Worm (Caenorhabditis elegans) whole organism, late embryonic: ENCODE measurements around the gene K09E4.1.

Experiments used
- C08G9.2 ChIP-seq: sonication (generic microtip); optimal IDR thresholded peaks from 2 replicates; lab custom pipeline; 2016; ENCODE audit warnings: mild to moderate bottlenecking, missing genetic modification characterization, moderate library complexity, missing compliant biosample characterization
- F13H6.1 ChIP-seq: sonication (generic microtip); optimal IDR thresholded peaks from 2 replicates; lab custom pipeline; 2016; ENCODE audit warnings: missing genetic modification characterization, missing compliant biosample characterization
- K09A11.1 ChIP-seq: sonication (generic microtip); optimal IDR thresholded peaks from 2 replicates; lab custom pipeline; 2017; ENCODE audit warnings: antibody characterized with exemption, mild to moderate bottlenecking, missing genetic modification characterization, missing compliant biosample characterization; ENCODE audit not compliant: insufficient read depth
- T23F11.4 ChIP-seq: fragments of 200-800 bp; sonication (Bioruptor generic); optimal IDR thresholded peaks from 2 replicates; lab custom pipeline; 2018; ENCODE audit warnings: mild to moderate bottlenecking, missing genetic modification characterization, missing compliant biosample characterization
- Y22D7AL.16 ChIP-seq: sonication (generic microtip); optimal IDR thresholded peaks from 2 replicates; lab custom pipeline; 2016; ENCODE audit warnings: missing genetic modification characterization, missing compliant biosample characterization
- ama-1 ChIP-seq: fragments of 150-350 bp; optimal IDR thresholded peaks from 2 replicates; lab custom pipeline; 2014
- ceh-18 ChIP-seq: sonication (generic microtip); optimal IDR thresholded peaks from 2 replicates; lab custom pipeline; 2016; ENCODE audit warnings: missing genetic modification characterization, missing compliant biosample characterization
- ceh-19 ChIP-seq: fragments of 200-800 bp; sonication (Bioruptor generic); optimal IDR thresholded peaks from 2 replicates; lab custom pipeline; 2018; ENCODE audit warnings: mild to moderate bottlenecking, missing genetic modification characterization, missing compliant biosample characterization
- ceh-24 ChIP-seq: sonication (generic microtip); optimal IDR thresholded peaks from 2 replicates; lab custom pipeline; 2016; ENCODE audit warnings: mild to moderate bottlenecking, missing genetic modification characterization, missing compliant biosample characterization
- ceh-30 ChIP-seq: fragments of 150-350 bp; optimal IDR thresholded peaks from 2 replicates; lab custom pipeline; 2014; ENCODE audit warnings: missing biosample characterization, missing genetic modification characterization
- ceh-31 ChIP-seq: sonication (generic microtip); optimal IDR thresholded peaks from 2 replicates; lab custom pipeline; 2016; ENCODE audit warnings: missing genetic modification characterization, missing compliant biosample characterization
- ceh-45 ChIP-seq: fragments of 200-800 bp; sonication (Bioruptor generic); IDR thresholded peaks from 2 replicates; pipeline ENCODE4 v1.3.6; 2022; ENCODE audit warnings: missing genetic modification reagents, missing genetic modification characterization, missing compliant biosample characterization
- ceh-48 ChIP-seq: sonication (generic microtip); optimal IDR thresholded peaks from 2 replicates; lab custom pipeline; 2016; ENCODE audit warnings: missing genetic modification characterization, inconsistent platforms, missing compliant biosample characterization
- dmd-4 ChIP-seq: sonication (generic microtip); optimal IDR thresholded peaks from 2 replicates; lab custom pipeline; 2016; ENCODE audit warnings: borderline replicate concordance, missing genetic modification characterization, missing compliant biosample characterization
- elt-2 ChIP-seq: sonication (generic microtip); optimal IDR thresholded peaks from 2 replicates; lab custom pipeline; 2016; ENCODE audit warnings: missing genetic modification reagents, missing genetic modification characterization, missing compliant biosample characterization
- ets-4 ChIP-seq: sonication (generic microtip); optimal IDR thresholded peaks from 2 replicates; lab custom pipeline; 2016; ENCODE audit warnings: missing genetic modification characterization, missing compliant biosample characterization
- fax-1 ChIP-seq: sonication (generic microtip); optimal IDR thresholded peaks from 2 replicates; lab custom pipeline; 2016; ENCODE audit warnings: missing genotype, missing genetic modification characterization, missing compliant biosample characterization
- fkh-10 ChIP-seq: fragments of 150-350 bp; optimal IDR thresholded peaks from 2 replicates; lab custom pipeline; 2014; ENCODE audit warnings: missing biosample characterization, missing genetic modification reagents, missing genetic modification characterization
- fkh-6 ChIP-seq: sonication (generic microtip); optimal IDR thresholded peaks from 2 replicates; lab custom pipeline; 2016; ENCODE audit warnings: missing genetic modification characterization, missing compliant biosample characterization
- gmeb-2 ChIP-seq: sonication (generic microtip); optimal IDR thresholded peaks from 2 replicates; lab custom pipeline; 2016; ENCODE audit warnings: missing genetic modification characterization, inconsistent platforms, missing compliant biosample characterization
- hlh-13 ChIP-seq: fragments of 200-800 bp; sonication (Bioruptor generic); optimal IDR thresholded peaks from 2 replicates; lab custom pipeline; 2018; ENCODE audit warnings: mild to moderate bottlenecking, missing genetic modification characterization, missing compliant biosample characterization
- hlh-30 ChIP-seq: sonication (generic microtip); optimal IDR thresholded peaks from 2 replicates; lab custom pipeline; 2017; ENCODE audit warnings: antibody characterized with exemption, missing genetic modification characterization, missing compliant biosample characterization; ENCODE audit not compliant: insufficient read depth
- lim-6 ChIP-seq: sonication (generic microtip); optimal IDR thresholded peaks from 2 replicates; lab custom pipeline; 2016; ENCODE audit warnings: missing genetic modification characterization, missing compliant biosample characterization
- madf-2 ChIP-seq: sonication (generic microtip); optimal IDR thresholded peaks from 2 replicates; lab custom pipeline; 2017; ENCODE audit warnings: missing genetic modification characterization, missing compliant biosample characterization
- nfya-1 ChIP-seq: sonication (generic microtip); optimal IDR thresholded peaks from 2 replicates; lab custom pipeline; 2017; ENCODE audit warnings: missing genetic modification characterization, mild to moderate bottlenecking, missing compliant biosample characterization, antibody characterized with exemption, moderate library complexity
- npax-4 ChIP-seq: sonication (generic microtip); optimal IDR thresholded peaks from 2 replicates; lab custom pipeline; 2016; ENCODE audit warnings: missing genetic modification characterization, missing compliant biosample characterization
- pag-3 ChIP-seq: sonication (generic microtip); optimal IDR thresholded peaks from 2 replicates; lab custom pipeline; 2016; ENCODE audit warnings: missing compliant biosample characterization, missing genetic modification characterization, borderline replicate concordance
- pat-9 ChIP-seq: fragments of 200-800 bp; sonication (Bioruptor generic); optimal IDR thresholded peaks from 2 replicates; lab custom pipeline; 2018; ENCODE audit warnings: mild to moderate bottlenecking, missing genetic modification characterization, moderate library complexity, missing compliant biosample characterization
- pha-2 ChIP-seq: sonication (generic microtip); optimal IDR thresholded peaks from 2 replicates; lab custom pipeline; 2017; ENCODE audit warnings: mild to moderate bottlenecking, missing genetic modification characterization, missing compliant biosample characterization
- pha-4 ChIP-seq: fragments of 150-350 bp; optimal IDR thresholded peaks from 2 replicates; lab custom pipeline; 2018; ENCODE audit warnings: missing biosample characterization, missing genetic modification reagents, missing genetic modification characterization
- pqm-1 ChIP-seq: sonication (generic microtip); optimal IDR thresholded peaks from 2 replicates; lab custom pipeline; 2016; ENCODE audit warnings: missing genetic modification characterization, missing compliant biosample characterization
- rnt-1 ChIP-seq: sonication (generic microtip); optimal IDR thresholded peaks from 2 replicates; lab custom pipeline; 2016; ENCODE audit warnings: missing genetic modification characterization, missing compliant biosample characterization
- sox-2 ChIP-seq: fragments of 200-800 bp; sonication (Bioruptor generic); IDR thresholded peaks from 2 replicates; pipeline ENCODE4 v1.3.6; 2022; ENCODE audit warnings: missing genetic modification reagents, missing genetic modification characterization, missing compliant biosample characterization
- syd-9 ChIP-seq: sonication (generic microtip); optimal IDR thresholded peaks from 2 replicates; lab custom pipeline; 2016; ENCODE audit warnings: mild to moderate bottlenecking, missing genetic modification characterization, moderate library complexity, missing compliant biosample characterization
- ttx-3 ChIP-seq: sonication (generic microtip); optimal IDR thresholded peaks from 2 replicates; lab custom pipeline; 2016; ENCODE audit warnings: missing genetic modification reagents, missing genetic modification characterization, missing compliant biosample characterization
- unc-3 ChIP-seq, 2 experiments: fragments of 200-800 bp in 1 of 2; sonication (Bioruptor generic) in 1 of 2; sonication (generic microtip) in 1 of 2; conservative IDR thresholded peaks in 1 of 2; optimal IDR thresholded peaks in 1 of 2; 2 replicates each; pipeline versions ENCODE4 v1.3.6 to Lab custom; 2016 to 2022; ENCODE audit warnings: missing compliant biosample characterization in 2 of 2, missing genetic modification characterization in 2 of 2, missing genetic modification reagents in 1 of 2
- unc-42 ChIP-seq: sonication (generic microtip); optimal IDR thresholded peaks from 2 replicates; lab custom pipeline; 2016; ENCODE audit warnings: missing genotype, missing genetic modification characterization, missing compliant biosample characterization
- unc-86 ChIP-seq: sonication (generic microtip); optimal IDR thresholded peaks from 2 replicates; lab custom pipeline; 2016; ENCODE audit warnings: missing genetic modification characterization, missing compliant biosample characterization
- zip-5 ChIP-seq: sonication (generic microtip); optimal IDR thresholded peaks from 2 replicates; lab custom pipeline; 2016; ENCODE audit warnings: missing genetic modification characterization, missing compliant biosample characterization
- ztf-16 ChIP-seq: sonication (generic microtip); optimal IDR thresholded peaks from 2 replicates; lab custom pipeline; 2017; ENCODE audit warnings: missing genetic modification characterization, missing compliant biosample characterization

K09E4.1 gene

ce11 chrII:14154357-14154756, 16.7 kb downstream of the K09E4.1 start, which contains the start of gene Y48B6A.1 (continued):
- TF ChIP-seq C08G9.2 (peak; percentile 94), sox-2 (0 out of 2 replicates have a peak, but pooled peaks have one; percentile 18), T23F11.4 (GFP tag; lab: Kevin White, UChicago) (no peak), lim-6 (tag; lab: Kevin White, UChicago) (peak; percentile 78), fkh-6 (tag; lab: Kevin White, UChicago) (peak; percentile 55), ceh-30 (peak; percentile 95), ceh-45 (GFP tag; lab: Robert Waterston, UW) (no peak), pat-9 (no peak), dmd-4 (tag; lab: Kevin White, UChicago) (no peak), madf-2 (tag; lab: Kevin White, UChicago) (peak; percentile 47), F13H6.1 (tag; lab: Kevin White, UChicago) (peak; percentile 67), fkh-10 (GFP tag; lab: Kevin White, UChicago) (no peak), hlh-30 (tag; lab: Kevin White, UChicago) (peak; percentile 44), gmeb-2 (tag; lab: Kevin White, UChicago) (no peak), ama-1 (lab: Kevin White, UChicago) (no peak), npax-4 (tag; lab: Kevin White, UChicago) (no peak), ceh-31 (tag; lab: Kevin White, UChicago) (peak; percentile 98), ceh-19 (no peak), K09A11.1 (tag; lab: Kevin White, UChicago) (peak; percentile 32), unc-86 (tag; lab: Kevin White, UChicago) (peak; percentile 56), ztf-16 (tag; lab: Kevin White, UChicago) (peak; percentile 74), pag-3 (peak; percentile 74), syd-9 (tag; lab: Kevin White, UChicago) (no peak), ets-4 (tag; lab: Kevin White, UChicago) (peak; percentile 97), hlh-13 (GFP tag; lab: Kevin White, UChicago) (peak; percentile 48), unc-42 (tag; lab: Kevin White, UChicago) (peak; percentile 89), elt-2 (tag; lab: Kevin White, UChicago) (peak; percentile 58)

ce11 chrII:14155259-14156023, 17.8 kb downstream of the K09E4.1 start, which contains the start of the genes rpl-43 and xrn-2:
rpl-43 (plus strand) TSS chrII:14155294.
xrn-2 (plus strand) TSS chrII:14155768.
- no peak for TF ChIP-seq ttx-3 (tag; lab: Kevin White, UChicago)
- TF ChIP-seq ama-1 (lab: Kevin White, UChicago): peak; percentile 34

ce11 chrII:14165430-14165929, 27.8 kb downstream of the K09E4.1 start:
- TF ChIP-seq K09A11.1 (tag; lab: Kevin White, UChicago) (no peak), hlh-13 (GFP tag; lab: Kevin White, UChicago) (no peak), pag-3 (no peak), pha-2 (tag; lab: Kevin White, UChicago) (no peak), rnt-1 (no peak), ceh-30 (no peak), ceh-18 (tag; lab: Kevin White, UChicago) (no peak), ceh-48 (no peak), ceh-24 (tag; lab: Kevin White, UChicago) (no peak), F13H6.1 (tag; lab: Kevin White, UChicago) (no peak)

- TF ChIP-seq Y22D7AL.16 (tag; lab: Kevin White, UChicago) (no peak), unc-42 (tag; lab: Kevin White, UChicago) (no peak), sox-2 (no peak), ets-4 (tag; lab: Kevin White, UChicago) (no peak), nfya-1 (tag; lab: Kevin White, UChicago) (no peak), fax-1 (tag; lab: Kevin White, UChicago) (no peak), ceh-18 (tag; lab: Kevin White, UChicago) (no peak), elt-2 (tag; lab: Kevin White, UChicago) (no peak), zip-5 (tag; lab: Kevin White, UChicago) (no peak), pha-4 (no peak), pqm-1 (tag; lab: Kevin White, UChicago) (no peak), unc-3 (GFP tag; conservative IDR thresholded peaks at IDR 0.05; lab: Robert Waterston, UW) (no peak), unc-3 (tag; optimal IDR thresholded peaks at IDR 0.05; lab: Kevin White, UChicago) (no peak)
These were observed 33.9 kb downstream of the K09E4.1 start, which contains the start of gene eat-2 for ce11 chrII:14171558-14171957. eat-2 (minus strand) TSS chrII:14171658.
